Worm (Caenorhabditis elegans): ENCODE data around the gene C28H8.7.

ce11 chrIII:5874664-5875417 lies 12.0 kb downstream of the C28H8.7 start:
- TF ChIP-seq aly-2 (tag; optimal IDR thresholded peaks at IDR 0.05) (no peak), dsc-1 (tag; optimal IDR thresholded peaks at IDR 0.05) (peak; percentile 19), nhr-237 (tag; optimal IDR thresholded peaks at IDR 0.05) (no peak)
